Fruit fly (Drosophila melanogaster): ENCODE results near the gene CG15747.

CG15747 gene

dm6 chrX:13370826-13371703 is 32.9 kb downstream of the CG15747 start (continued):
- TF ChIP-seq Blimp-1 (GFP tag; optimal IDR thresholded peaks at IDR 0.05) = peak; percentile 72
- TF ChIP-seq onecut (GFP tag; IDR thresholded peaks at IDR 0.05) = peak; percentile 81
- TF ChIP-seq dmrt99B (tag; optimal IDR thresholded peaks at IDR 0.05) = no peak
- TF ChIP-seq ssp (GFP tag; IDR thresholded peaks at IDR 0.05) = no peak
- TF ChIP-seq D19B (GFP tag; optimal IDR thresholded peaks at IDR 0.05) = no peak
- TF ChIP-seq jigr1 (GFP tag; IDR thresholded peaks at IDR 0.05) = no peak
- no peak for TF ChIP-seq esg (GFP tag; conservative IDR thresholded peaks at IDR 0.05)
- no peak for TF ChIP-seq CG10321 (GFP tag; IDR thresholded peaks at IDR 0.05)
- TF ChIP-seq eyg (GFP tag; optimal IDR thresholded peaks at IDR 0.05) = no peak
- TF ChIP-seq Dp (GFP tag; optimal IDR thresholded peaks at IDR 0.05) = peak; percentile 80
- TF ChIP-seq gro (GFP tag; optimal IDR thresholded peaks at IDR 0.05) = no peak
- no peak for TF ChIP-seq pb (GFP tag; optimal IDR thresholded peaks at IDR 0.05)
- TF ChIP-seq CG31441 (GFP tag; IDR thresholded peaks at IDR 0.05) = peak; percentile 23; the same call in 1 of the 2 replicates
- TF ChIP-seq H2.0 (GFP tag; IDR thresholded peaks at IDR 0.05) = no peak
- TF ChIP-seq Stat92E (GFP tag; optimal IDR thresholded peaks at IDR 0.05) = peak in 1 of 3 experiments; percentile 27
- TF ChIP-seq CG17361 (GFP tag; IDR thresholded peaks at IDR 0.05) = no peak
- no peak for TF ChIP-seq CG8924 (tag; optimal IDR thresholded peaks at IDR 0.05)
- no peak for TF ChIP-seq CG2875 (GFP tag; optimal IDR thresholded peaks at IDR 0.05)
- no peak for TF ChIP-seq nerfin-1 (tag; optimal IDR thresholded peaks at IDR 0.05)
- TF ChIP-seq sens (GFP tag) = peak; percentile 76
- TF ChIP-seq jumu (GFP tag; optimal IDR thresholded peaks at IDR 0.05) = no peak
- no peak for TF ChIP-seq CG7839 (tag; optimal IDR thresholded peaks at IDR 0.05)
- no peak for TF ChIP-seq CG30020 (tag; optimal IDR thresholded peaks at IDR 0.05)
- no peak for TF ChIP-seq caup (GFP tag; optimal IDR thresholded peaks at IDR 0.05; ENCODE audit: severe bottlenecking)
- TF ChIP-seq ase (GFP tag; IDR thresholded peaks at IDR 0.05) = no peak
- TF ChIP-seq CG4282 (GFP tag; optimal IDR thresholded peaks at IDR 0.05) = no peak
- TF ChIP-seq CG42726 (GFP tag; IDR thresholded peaks at IDR 0.05; ENCODE audit: partially characterized antibody) = peak; percentile 64; the same call in 1 of the 2 replicates
- TF ChIP-seq psq (GFP tag; optimal IDR thresholded peaks at IDR 0.05) = no peak
- TF ChIP-seq Mes4 (GFP tag; optimal IDR thresholded peaks at IDR 0.05) = no peak
- TF ChIP-seq Sry-δ (GFP tag; optimal IDR thresholded peaks at IDR 0.05) = peak; percentile 70
- no peak for TF ChIP-seq Sin3A (optimal IDR thresholded peaks at IDR 0.05)
- peak; percentile 57 for TF ChIP-seq row (GFP tag; IDR thresholded peaks at IDR 0.05)
- peak; percentile 86 for TF ChIP-seq E2f2 (GFP tag; IDR thresholded peaks at IDR 0.05)
- peak; percentile 31 for TF ChIP-seq CG1603 (tag; optimal IDR thresholded peaks at IDR 0.05)
- TF ChIP-seq CG13287 (GFP tag; IDR thresholded peaks at IDR 0.05; ENCODE audit: partially characterized antibody) = peak; percentile 76
- TF ChIP-seq amos (GFP tag; IDR thresholded peaks at IDR 0.05; ENCODE audit: partially characterized antibody) = peak; percentile 66; the same call in 1 of the 2 replicates
- TF ChIP-seq CG9437 (GFP tag; optimal IDR thresholded peaks at IDR 0.05) = no peak
- TF ChIP-seq lab (GFP tag; optimal IDR thresholded peaks at IDR 0.05) = peak; percentile 19
- TF ChIP-seq Hr51 (GFP tag; optimal IDR thresholded peaks at IDR 0.05) = peak in 1 of 2 experiments; percentile 6
- no peak for TF ChIP-seq CG3726 (GFP tag; IDR thresholded peaks at IDR 0.05)
- peak; percentile 2 for TF ChIP-seq CG12391 (tag; optimal IDR thresholded peaks at IDR 0.05)
- TF ChIP-seq Lpt (GFP tag; optimal IDR thresholded peaks at IDR 0.05) = no peak
- peak; percentile 23 for TF ChIP-seq Dad (GFP tag; optimal IDR thresholded peaks at IDR 0.05)
- peak; percentile 4 for TF ChIP-seq unpg (GFP tag; optimal IDR thresholded peaks at IDR 0.05)
- no peak for TF ChIP-seq Xbp1 (GFP tag; optimal IDR thresholded peaks at IDR 0.05)
- TF ChIP-seq br (optimal IDR thresholded peaks at IDR 0.05) = no peak
- TF ChIP-seq CG7786 (GFP tag; optimal IDR thresholded peaks at IDR 0.05) = no peak
- TF ChIP-seq Rx (GFP tag; IDR thresholded peaks at IDR 0.05) = no peak
- TF ChIP-seq usp (GFP tag; optimal IDR thresholded peaks at IDR 0.05) = no peak
